Worm (Caenorhabditis elegans) whole organism, L2 larva: ENCODE measurements around the gene fkh-7.
A peak's percentile ranks its signal among the peaks of the same experiment; 100 is the strongest.

Source experiments
- F13H6.1 ChIP-seq: sonication (generic microtip); optimal IDR thresholded peaks from 2 replicates; lab custom pipeline; 2016; ENCODE audit warnings: missing genetic modification characterization, missing compliant biosample characterization
- R02D3.7 ChIP-seq: fragments of 150-350 bp; optimal IDR thresholded peaks from 2 replicates; lab custom pipeline; 2014; ENCODE audit warnings: missing biosample characterization, missing genetic modification characterization
- ZK546.5 ChIP-seq: sonication (generic microtip); optimal IDR thresholded peaks from 2 replicates; lab custom pipeline; 2017; ENCODE audit warnings: missing biosample characterization, missing genetic modification characterization
- alr-1 ChIP-seq: fragments of 150-350 bp; optimal IDR thresholded peaks from 2 replicates; lab custom pipeline; 2014; ENCODE audit warnings: missing biosample characterization, missing genetic modification characterization
- aly-2 ChIP-seq: fragments of 150-350 bp; optimal IDR thresholded peaks from 2 replicates; lab custom pipeline; 2014; ENCODE audit warnings: missing biosample characterization, missing genetic modification characterization
- blmp-1 ChIP-seq: sonication (generic microtip); optimal IDR thresholded peaks from 2 replicates; lab custom pipeline; 2017; ENCODE audit warnings: missing genetic modification characterization, mild to moderate bottlenecking, missing compliant biosample characterization, antibody characterized with exemption, moderate library complexity; ENCODE audit not compliant: insufficient read depth
- ceh-16 ChIP-seq: fragments of 150-350 bp; optimal IDR thresholded peaks from 2 replicates; lab custom pipeline; 2014; ENCODE audit warnings: missing biosample characterization, missing genetic modification characterization
- crh-2 ChIP-seq: sonication (generic microtip); optimal IDR thresholded peaks from 2 replicates; lab custom pipeline; 2017; ENCODE audit warnings: missing biosample characterization, missing genetic modification characterization
- dmd-4 ChIP-seq: sonication (generic microtip); optimal IDR thresholded peaks from 2 replicates; lab custom pipeline; 2017; ENCODE audit warnings: missing biosample characterization, missing genetic modification characterization
- elt-1 ChIP-seq: fragments of 150-350 bp; optimal IDR thresholded peaks from 2 replicates; lab custom pipeline; 2014; ENCODE audit warnings: missing biosample characterization, missing genetic modification characterization
- elt-3 ChIP-seq: sonication (generic microtip); optimal IDR thresholded peaks from 2 replicates; lab custom pipeline; 2017; ENCODE audit warnings: missing biosample characterization, missing genetic modification characterization
- fos-1 ChIP-seq: fragments of 150-350 bp; optimal IDR thresholded peaks from 2 replicates; lab custom pipeline; 2014; ENCODE audit warnings: missing biosample characterization, missing genetic modification characterization
- gmeb-1 ChIP-seq: fragments of 150-350 bp; optimal IDR thresholded peaks from 2 replicates; lab custom pipeline; 2014; ENCODE audit warnings: missing biosample characterization, missing genetic modification characterization
- lin-11 ChIP-seq: fragments of 150-350 bp; sonication (generic microtip); optimal IDR thresholded peaks from 2 replicates; lab custom pipeline; 2014; ENCODE audit warnings: missing biosample characterization, missing genetic modification characterization, inconsistent platforms, mixed read lengths
- lin-39 ChIP-seq: fragments of 150-350 bp; optimal IDR thresholded peaks from 2 replicates; lab custom pipeline; 2014; ENCODE audit warnings: missing biosample characterization, missing genetic modification reagents, missing genetic modification characterization
- lsy-2 ChIP-seq, 2 experiments: fragments of 150-350 bp in 1 of 2; sonication (generic microtip) in 1 of 2; optimal IDR thresholded peaks; 2 replicates each; lab custom pipeline; 2014 to 2017; ENCODE audit warnings: missing biosample characterization in 2 of 2, missing genetic modification characterization in 2 of 2
- mab-5 ChIP-seq: fragments of 150-350 bp; optimal IDR thresholded peaks from 2 replicates; lab custom pipeline; 2014; ENCODE audit warnings: missing biosample characterization, missing genetic modification characterization
- nhr-11 ChIP-seq: fragments of 150-350 bp; optimal IDR thresholded peaks from 2 replicates; lab custom pipeline; 2014; ENCODE audit warnings: missing biosample characterization, missing genetic modification characterization
- nhr-12 ChIP-seq: fragments of 150-350 bp; optimal IDR thresholded peaks from 2 replicates; lab custom pipeline; 2014; ENCODE audit warnings: missing biosample characterization, missing genetic modification characterization
- nhr-21 ChIP-seq: fragments of 150-350 bp; optimal IDR thresholded peaks from 2 replicates; lab custom pipeline; 2014; ENCODE audit warnings: missing biosample characterization, missing genetic modification characterization
- nhr-23 ChIP-seq: fragments of 150-350 bp; optimal IDR thresholded peaks from 2 replicates; lab custom pipeline; 2014; ENCODE audit warnings: missing biosample characterization, missing genetic modification reagents, missing genetic modification characterization
- nhr-237 ChIP-seq: fragments of 150-350 bp; optimal IDR thresholded peaks from 2 replicates; lab custom pipeline; 2014; ENCODE audit warnings: missing biosample characterization, missing genetic modification characterization
- nhr-77 ChIP-seq: fragments of 150-350 bp; optimal IDR thresholded peaks from 2 replicates; lab custom pipeline; 2014; ENCODE audit warnings: missing biosample characterization, missing genetic modification characterization
- sem-4 ChIP-seq: fragments of 150-350 bp; optimal IDR thresholded peaks from 2 replicates; lab custom pipeline; 2014; ENCODE audit warnings: missing biosample characterization, missing genetic modification reagents, missing genetic modification characterization
- skn-1 ChIP-seq: sonication (generic microtip); optimal IDR thresholded peaks from 2 replicates; lab custom pipeline; 2017; ENCODE audit warnings: missing biosample characterization, missing genetic modification characterization
- sma-9 ChIP-seq, 2 experiments: fragments of 150-350 bp in 1 of 2; sonication (generic microtip) in 1 of 2; optimal IDR thresholded peaks; 2 replicates each; lab custom pipeline; 2014 to 2016; ENCODE audit warnings: missing genetic modification characterization in 2 of 2, mild to moderate bottlenecking in 1 of 2, missing biosample characterization in 1 of 2, missing compliant biosample characterization in 1 of 2, missing genetic modification reagents in 1 of 2, moderate library complexity in 1 of 2
- unc-39 ChIP-seq: fragments of 150-350 bp; optimal IDR thresholded peaks from 2 replicates; lab custom pipeline; 2014; ENCODE audit warnings: missing biosample characterization, missing genetic modification characterization
- unc-55 ChIP-seq: fragments of 150-350 bp; sonication (generic microtip); optimal IDR thresholded peaks from 3 replicates; lab custom pipeline; 2014; ENCODE audit warnings: missing biosample characterization, missing genetic modification reagents, missing genetic modification characterization
- unc-62 ChIP-seq: fragments of 150-350 bp; optimal IDR thresholded peaks from 2 replicates; lab custom pipeline; 2014; ENCODE audit warnings: missing biosample characterization, missing genetic modification reagents, missing genetic modification characterization
- zag-1 ChIP-seq: fragments of 150-350 bp; optimal IDR thresholded peaks from 2 replicates; lab custom pipeline; 2014; ENCODE audit warnings: missing biosample characterization, missing genetic modification characterization
- ztf-11 ChIP-seq: sonication (generic microtip); optimal IDR thresholded peaks from 2 replicates; lab custom pipeline; 2017; ENCODE audit warnings: missing biosample characterization, missing genetic modification characterization
- ztf-4 ChIP-seq: fragments of 150-350 bp; optimal IDR thresholded peaks from 2 replicates; lab custom pipeline; 2014; ENCODE audit warnings: missing biosample characterization, missing genetic modification characterization

fkh-7 gene

ce11 chrIV:5614558-5615026, 30.1 kb downstream of the fkh-7 start, which contains the start of gene C39H7.4:
C39H7.4 (minus strand) TSS chrIV:5614608.
- TF ChIP-seq fos-1 (peak; percentile 97), gmeb-1 (tag; lab: Kevin White, UChicago) (peak; percentile 36), mab-5 (tag; lab: Kevin White, UChicago) (no peak)

- TF ChIP-seq sma-9 (GFP tag; optimal IDR thresholded peaks at IDR 0.05; lab: Kevin White, UChicago) (no peak), sma-9 (tag; optimal IDR thresholded peaks at IDR 0.05; lab: Kevin White, UChicago) (no peak), mab-5 (tag; lab: Kevin White, UChicago) (no peak), crh-2 (no peak), skn-1 (tag; lab: Kevin White, UChicago) (no peak), aly-2 (tag; lab: Kevin White, UChicago) (no peak), blmp-1 (no peak), alr-1 (tag; lab: Kevin White, UChicago) (no peak), nhr-12 (tag; lab: Kevin White, UChicago) (no peak), unc-55 (GFP tag; lab: Kevin White, UChicago) (no peak), lin-39 (tag; lab: Kevin White, UChicago) (no peak), lin-11 (tag; lab: Kevin White, UChicago) (no peak), ceh-16 (tag; lab: Kevin White, UChicago) (no peak), F13H6.1 (no peak), unc-62 (no peak), nhr-77 (no peak), sem-4 (tag; lab: Kevin White, UChicago) (no peak)
Observed at ce11 chrIV:5619643-5620042, 35.2 kb downstream of the fkh-7 start, which contains the start of gene srsx-16. srsx-16 (minus strand) TSS chrIV:5619743.

ce11 chrIV:5623718-5624117, 39.2 kb downstream of the fkh-7 start, which contains the start of gene srsx-15:
srsx-15 (minus strand) TSS chrIV:5623818.
- no peak for TF ChIP-seq ztf-11 (tag; lab: Kevin White, UChicago)
- TF ChIP-seq elt-1 (tag; lab: Kevin White, UChicago) = no peak
- no peak for TF ChIP-seq elt-3 (tag; lab: Kevin White, UChicago)

ce11 chrIV:5627056-5627455, 42.6 kb downstream of the fkh-7 start, which contains the start of gene srsx-14:
srsx-14 (minus strand) TSS chrIV:5627156.
- TF ChIP-seq fos-1 (no peak), elt-1 (tag; lab: Kevin White, UChicago) (no peak), skn-1 (tag; lab: Kevin White, UChicago) (no peak), ztf-4 (tag; lab: Kevin White, UChicago) (no peak), lsy-2 (tag; optimal IDR thresholded peaks at IDR 0.05; lab: Kevin White, UChicago) (no peak), dmd-4 (tag; lab: Kevin White, UChicago) (no peak), ZK546.5 (tag; lab: Kevin White, UChicago) (no peak), unc-55 (GFP tag; lab: Kevin White, UChicago) (no peak), nhr-21 (tag; lab: Kevin White, UChicago) (no peak), lin-39 (tag; lab: Kevin White, UChicago) (no peak), ceh-16 (tag; lab: Kevin White, UChicago) (no peak), zag-1 (no peak), nhr-11 (no peak), R02D3.7 (no peak)

ce11 chrIV:5630156-5630555, 45.7 kb downstream of the fkh-7 start, which contains the start of gene srd-12:
srd-12 (minus strand) TSS chrIV:5630256.
- no peak for TF ChIP-seq nhr-21 (tag; lab: Kevin White, UChicago)
- TF ChIP-seq mab-5 (tag; lab: Kevin White, UChicago) = no peak
- no peak for TF ChIP-seq nhr-23 (tag; lab: Kevin White, UChicago)

- TF ChIP-seq unc-55 (GFP tag; lab: Kevin White, UChicago) (no peak), nhr-237 (tag; lab: Kevin White, UChicago) (no peak), unc-39 (no peak)
Observed at ce11 chrIV:5631628-5632027, 47.1 kb downstream of the fkh-7 start, which contains the start of gene ttbk-8.2. ttbk-8.2 (plus strand) TSS chrIV:5631928.
